Fruit fly (Drosophila melanogaster) S2 (cell line): Measurements from ENCODE around the gene AANATL7.

Source experiments
- CG8478 ChIP-seq: fragments of >200 bp; optimal IDR thresholded peaks from 2 replicates; lab custom pipeline; 2018
- CTCF ChIP-seq, 2 experiments: fragments of >200 bp; optimal IDR thresholded peaks; 2 replicates each; lab custom pipeline; 2018

Gene AANATL7

DNA sequence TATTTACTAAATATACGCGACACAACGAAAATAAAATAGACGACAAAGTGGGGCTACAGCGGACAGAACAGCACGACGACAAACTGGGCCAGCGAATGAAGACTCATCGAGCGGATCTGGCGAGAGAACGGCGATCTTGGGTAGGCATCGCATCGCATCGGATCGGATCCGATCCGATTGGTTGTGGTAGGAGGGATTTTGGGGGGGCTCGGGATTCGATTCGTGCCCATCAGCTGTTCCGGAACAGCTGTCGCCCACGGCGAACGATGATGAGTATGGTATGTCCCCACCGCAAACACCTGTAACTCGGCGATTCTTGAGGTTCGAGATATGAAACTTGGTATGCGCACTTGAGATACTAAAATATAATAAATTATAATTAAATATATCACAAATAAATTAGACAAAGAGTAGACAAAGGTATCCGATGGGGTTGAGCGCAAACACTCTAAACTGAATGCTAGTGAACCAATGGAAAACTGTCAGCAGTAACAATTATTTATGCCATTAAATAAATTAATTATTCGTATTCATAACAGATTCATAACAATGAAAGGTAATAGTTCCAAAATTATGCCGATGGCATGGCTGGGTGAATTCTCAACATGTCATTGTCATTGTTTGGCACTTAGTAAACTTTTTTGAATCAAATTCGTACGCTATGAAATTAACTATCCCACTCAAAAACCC, at the start of gene AANATL7, which contains the start of gene Vha36-3:
Gene AANATL7, plus strand, starts transcription at position 640 of the 690 bp plus-strand sequence.
Gene Vha36-3, minus strand, starts transcription at position 242 of the 690 bp plus-strand sequence.
- no peak for TF ChIP-seq CTCF (optimal IDR thresholded peaks at IDR 0.05; lab: Kevin White, UChicago)
- TF ChIP-seq CG8478 (lab: Kevin White, UChicago), result no peak

dm6 chrX:2531280-2531807, 49.4 kb upstream of the AANATL7 start:
- no peak for TF ChIP-seq CG8478 (lab: Kevin White, UChicago)
- TF ChIP-seq CTCF (optimal IDR thresholded peaks at IDR 0.05; lab: Kevin White, UChicago), result no peak

DNA sequence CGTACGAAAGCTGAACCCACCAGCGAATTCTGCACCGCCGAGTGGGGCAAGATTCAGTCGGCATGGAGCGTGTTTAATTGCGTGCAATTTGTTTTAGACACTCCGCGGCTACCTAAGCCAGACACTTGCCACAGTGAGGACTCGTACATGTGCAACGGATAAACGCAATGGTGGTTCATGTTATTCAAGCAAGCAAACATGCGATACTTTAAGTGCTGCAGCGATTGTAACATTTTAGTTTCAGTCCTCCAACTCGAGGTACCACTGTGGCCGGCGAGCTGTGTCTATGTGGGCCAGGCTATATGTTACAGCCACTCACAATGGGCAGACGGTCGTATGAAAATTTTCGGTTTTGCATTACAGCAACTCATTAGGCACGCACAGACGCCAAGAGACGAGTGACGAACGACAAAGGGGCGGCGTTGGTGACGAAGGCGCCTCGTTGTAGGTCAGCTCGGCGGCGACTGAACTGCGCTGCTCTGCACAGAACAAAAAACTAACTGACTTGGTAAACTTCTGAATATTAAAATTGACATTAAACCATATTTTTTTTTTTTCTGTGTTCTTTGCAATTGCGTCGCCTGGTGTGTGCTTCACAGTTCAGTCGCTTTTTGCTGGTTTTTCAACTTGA, 46.8 kb upstream of the AANATL7 start:
- TF ChIP-seq CG8478 (lab: Kevin White, UChicago), result no peak
- TF ChIP-seq CTCF (optimal IDR thresholded peaks at IDR 0.05; lab: Kevin White, UChicago), result no peak

dm6 chrX:2534951-2535693, 45.6 kb upstream of the AANATL7 start:
- no peak for TF ChIP-seq CG8478 (lab: Kevin White, UChicago)
- no peak for TF ChIP-seq CTCF (optimal IDR thresholded peaks at IDR 0.05; lab: Kevin White, UChicago)

DNA sequence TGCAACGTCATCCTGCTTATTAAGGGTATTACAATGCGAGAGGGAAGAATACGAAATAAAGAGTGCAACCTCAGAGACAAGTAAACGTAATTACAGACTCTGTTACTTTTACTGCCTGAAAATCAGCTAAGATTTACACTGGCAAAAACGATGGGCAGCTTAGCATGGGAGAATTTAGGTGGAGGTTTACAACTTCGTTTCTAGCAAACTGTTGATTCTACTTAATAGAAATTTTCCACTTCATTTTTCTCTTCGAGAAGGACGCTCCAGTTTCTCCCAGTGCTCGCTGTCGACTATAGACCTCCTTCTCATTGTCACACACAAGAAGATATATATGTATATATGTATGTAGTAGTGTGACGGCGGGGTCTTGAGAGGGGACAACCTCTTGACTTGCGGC, 44.6 kb upstream of the AANATL7 start:
- no peak for TF ChIP-seq CG8478 (lab: Kevin White, UChicago)
- TF ChIP-seq CTCF (optimal IDR thresholded peaks at IDR 0.05; lab: Kevin White, UChicago), result no peak

DNA sequence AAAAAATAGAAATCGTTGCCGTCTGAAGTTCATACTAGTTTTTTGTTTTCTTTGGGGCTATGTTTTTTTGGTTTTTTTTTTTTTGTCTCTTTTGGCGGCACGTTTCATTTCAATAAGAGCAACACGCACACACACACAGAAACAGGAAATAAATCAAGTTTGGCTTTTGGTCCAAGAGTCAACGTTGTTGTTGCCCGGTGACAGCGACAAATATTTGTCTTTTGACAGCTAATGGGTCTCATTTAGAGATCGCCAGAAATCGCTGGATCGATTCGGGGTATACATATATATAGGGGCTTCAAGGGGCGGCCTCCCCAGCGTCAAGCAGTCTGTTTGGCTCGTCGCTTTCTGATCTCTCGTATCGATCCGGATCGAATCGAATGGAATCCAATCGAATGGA, 43.4 kb upstream of the AANATL7 start:
- TF ChIP-seq CTCF (optimal IDR thresholded peaks at IDR 0.05; lab: Kevin White, UChicago), result no peak
- no peak for TF ChIP-seq CG8478 (lab: Kevin White, UChicago)

DNA sequence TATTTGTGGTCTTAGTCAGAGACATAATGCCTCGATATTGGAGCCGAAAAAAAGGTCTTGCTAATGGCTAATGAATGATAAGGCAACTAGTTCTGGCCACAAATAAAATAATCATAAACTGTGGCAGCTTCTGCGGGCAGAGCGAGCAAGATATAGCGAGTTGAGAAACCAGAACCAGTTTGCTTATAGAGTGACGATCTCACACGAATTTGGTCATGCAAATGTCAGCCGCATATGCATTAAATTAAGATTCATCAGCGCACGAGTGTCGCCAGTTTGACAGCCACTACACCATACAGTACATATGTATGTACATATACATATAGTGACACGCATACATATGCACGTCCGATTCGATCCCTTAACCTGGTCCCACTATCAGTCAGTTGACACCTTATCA, 42.4 kb upstream of the AANATL7 start:
- no peak for TF ChIP-seq CTCF (optimal IDR thresholded peaks at IDR 0.05; lab: Kevin White, UChicago)
- TF ChIP-seq CG8478 (lab: Kevin White, UChicago), result no peak

DNA sequence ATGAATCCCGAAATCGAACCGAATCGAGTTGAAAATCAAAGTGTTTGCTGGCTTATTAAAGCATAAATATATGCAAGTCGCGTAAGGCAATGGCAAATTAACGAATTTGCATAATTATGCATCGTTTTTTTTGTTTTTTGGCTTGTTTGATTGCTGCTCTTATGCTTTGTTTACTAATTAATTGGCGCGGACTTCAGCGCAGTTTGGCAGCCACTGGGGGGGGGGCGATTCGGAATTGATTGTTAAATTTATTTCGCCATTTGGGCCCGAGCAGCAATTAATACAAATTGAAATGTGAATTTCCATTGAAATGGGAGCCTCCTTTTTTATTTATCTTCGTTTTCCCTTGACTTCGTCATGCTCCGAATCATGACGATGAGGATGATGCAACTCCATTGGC, 41.3 kb upstream of the AANATL7 start:
- TF ChIP-seq CTCF (optimal IDR thresholded peaks at IDR 0.05; lab: Kevin White, UChicago), result no peak

dm6 chrX:2542500-2542899, 38.3 kb upstream of the AANATL7 start:
- TF ChIP-seq CTCF (optimal IDR thresholded peaks at IDR 0.05; lab: Kevin White, UChicago) (no peak), CG8478 (lab: Kevin White, UChicago) (no peak)

dm6 chrX:2545328-2545758, 35.4 kb upstream of the AANATL7 start, which contains the start of gene trol:
Gene trol (minus strand): TSS chrX:2545427.
- no peak for TF ChIP-seq CG8478 (lab: Kevin White, UChicago)
- TF ChIP-seq CTCF (optimal IDR thresholded peaks at IDR 0.05; lab: Kevin White, UChicago), result no peak

DNA sequence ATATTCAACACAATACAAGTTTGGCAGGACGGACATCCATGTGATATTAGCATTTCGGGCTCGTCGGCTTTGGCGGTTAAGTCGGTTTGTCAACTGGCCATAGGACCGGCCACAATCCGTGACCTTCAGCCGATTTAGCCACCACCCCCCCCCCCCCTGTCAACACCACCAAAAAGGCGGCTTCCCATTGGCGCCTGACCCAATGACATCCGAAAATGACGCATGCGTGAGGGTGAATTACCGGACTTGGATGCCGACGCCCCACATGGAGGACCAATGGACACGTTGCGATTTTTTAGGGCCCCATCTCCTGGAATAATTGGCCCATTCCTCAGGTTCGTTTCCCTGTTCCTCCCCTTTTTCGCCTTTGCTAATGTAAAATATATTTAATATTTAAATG, 34.5 kb upstream of the AANATL7 start:
- TF ChIP-seq CG8478 (lab: Kevin White, UChicago) (no peak), CTCF (optimal IDR thresholded peaks at IDR 0.05; lab: Kevin White, UChicago) (no peak)

- no peak for TF ChIP-seq CTCF (optimal IDR thresholded peaks at IDR 0.05; lab: Kevin White, UChicago)
- no peak for TF ChIP-seq CG8478 (lab: Kevin White, UChicago)
These were observed 33.9 kb upstream of the AANATL7 start for dm6 chrX:2546664-2547487.

- TF ChIP-seq CTCF (optimal IDR thresholded peaks at IDR 0.05; lab: Kevin White, UChicago) (no peak), CG8478 (lab: Kevin White, UChicago) (no peak)
These were observed 28.9 kb upstream of the AANATL7 start, which contains the start of gene Pdfr for dm6 chrX:2551906-2552305. Gene Pdfr (plus strand): TSS chrX:2552206.

DNA sequence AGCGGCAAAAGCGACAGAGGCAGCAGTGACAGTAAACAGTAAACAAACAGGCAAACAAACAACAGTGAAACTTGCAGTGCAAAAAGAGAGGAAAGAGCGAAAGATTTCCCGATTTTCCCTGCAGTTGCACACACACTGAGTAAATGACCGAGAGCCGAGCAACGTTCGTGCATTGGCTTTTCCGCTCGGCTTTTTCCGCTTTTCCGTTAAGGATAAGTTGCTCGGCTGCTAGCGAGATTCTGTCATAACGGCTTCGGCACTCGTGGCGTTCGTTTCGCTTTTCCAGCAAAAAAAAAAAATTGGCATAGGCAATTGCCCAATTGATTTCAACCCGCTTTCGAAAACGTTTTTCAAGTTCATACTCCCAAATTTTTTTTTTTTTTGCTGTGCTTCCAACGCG, 26.9 kb upstream of the AANATL7 start:
- no peak for TF ChIP-seq CG8478 (lab: Kevin White, UChicago)
- TF ChIP-seq CTCF (optimal IDR thresholded peaks at IDR 0.05; lab: Kevin White, UChicago), result no peak
